Fruit fly (Drosophila melanogaster) whole organism, embryonic: ENCODE data around the gene Lgr3.

Source experiments
- Aef1 ChIP-seq: fragments of 200-800 bp; sonication (Bioruptor generic); IDR thresholded peaks from 3 replicates; pipeline ENCODE4 v1.3.6; 2022; ENCODE audit warnings: missing biosample characterization, missing genetic modification characterization
- Asciz ChIP-seq: fragments of 200-800 bp; sonication (Bioruptor generic); optimal IDR thresholded peaks from 2 replicates; lab custom pipeline; 2017; ENCODE audit warnings: missing biosample characterization, mild to moderate bottlenecking, missing genetic modification characterization, missing genetic modification reagents
- Blimp-1 ChIP-seq: fragments of 200-800 bp; sonication (Bioruptor generic); optimal IDR thresholded peaks from 3 replicates; lab custom pipeline; 2018; ENCODE audit warnings: missing biosample characterization, missing genetic modification characterization, mild to moderate bottlenecking, moderate library complexity, missing genetic modification reagents
- CG10979 ChIP-seq: fragments of 200-800 bp; sonication (Bioruptor generic); optimal IDR thresholded peaks from 2 replicates; lab custom pipeline; 2018; ENCODE audit warnings: missing biosample characterization, mild to moderate bottlenecking, missing genetic modification characterization, moderate library complexity
- CG11504 ChIP-seq: fragments of 200-800 bp; sonication (Bioruptor generic); optimal IDR thresholded peaks from 3 replicates; lab custom pipeline; 2019; ENCODE audit warnings: missing biosample characterization, mild to moderate bottlenecking, missing genetic modification characterization, moderate library complexity
- CG11695 ChIP-seq: fragments of 200-800 bp; sonication (Bioruptor generic); IDR thresholded peaks from 3 replicates; pipeline ENCODE4 v1.3.6; 2022; ENCODE audit warnings: missing biosample characterization, missing genetic modification characterization
- CG12391 ChIP-seq: fragments of 200-800 bp; sonication (Bioruptor generic); optimal IDR thresholded peaks from 3 replicates; lab custom pipeline; 2018; ENCODE audit warnings: missing biosample characterization, mild to moderate bottlenecking, missing genetic modification characterization, moderate library complexity
- CG12769 ChIP-seq: fragments of 200-800 bp; sonication (Bioruptor generic); optimal IDR thresholded peaks from 2 replicates; lab custom pipeline; 2019; ENCODE audit warnings: missing biosample characterization, mild to moderate bottlenecking, missing genetic modification characterization, moderate library complexity
- CG14014 ChIP-seq: fragments of 200-800 bp; sonication (Bioruptor generic); IDR thresholded peaks from 2 replicates; pipeline ENCODE4 v1.3.6; 2022; ENCODE audit warnings: missing biosample characterization, missing genetic modification characterization
- CG15601 ChIP-seq: fragments of 200-800 bp; sonication (Bioruptor generic); optimal IDR thresholded peaks from 3 replicates; lab custom pipeline; 2019; ENCODE audit warnings: missing biosample characterization, mild to moderate bottlenecking, missing genetic modification characterization, moderate library complexity
- CG1603 ChIP-seq: fragments of 200-800 bp; sonication (Bioruptor generic); optimal IDR thresholded peaks from 2 replicates; lab custom pipeline; 2019; ENCODE audit warnings: missing biosample characterization, mild to moderate bottlenecking, missing genetic modification characterization, moderate library complexity
- CG17359 ChIP-seq: fragments of 200-800 bp; sonication (Bioruptor generic); optimal IDR thresholded peaks from 3 replicates; lab custom pipeline; 2018; ENCODE audit warnings: missing biosample characterization, mild to moderate bottlenecking, missing genetic modification characterization, moderate library complexity
- CG17361 ChIP-seq: fragments of 200-800 bp; sonication (Bioruptor generic); IDR thresholded peaks from 3 replicates; pipeline ENCODE4 v1.3.6; 2022; ENCODE audit warnings: missing biosample characterization, missing genetic modification characterization
- CG18262 ChIP-seq: fragments of 200-800 bp; optimal IDR thresholded peaks from 3 replicates; lab custom pipeline; 2019; ENCODE audit warnings: missing biosample characterization, mild to moderate bottlenecking, missing genetic modification characterization, moderate library complexity
- CG1832 ChIP-seq: fragments of 200-800 bp; sonication (Bioruptor generic); optimal IDR thresholded peaks from 2 replicates; lab custom pipeline; 2017; ENCODE audit warnings: missing biosample characterization, mild to moderate bottlenecking, missing genetic modification characterization, inconsistent platforms
- CG32767 ChIP-seq: fragments of 200-800 bp; sonication (Bioruptor generic); IDR thresholded peaks from 2 replicates; pipeline ENCODE4 v1.3.6; 2022; ENCODE audit warnings: missing biosample characterization, missing genetic modification characterization
- CG4328 ChIP-seq: fragments of 200-800 bp; sonication (Bioruptor generic); optimal IDR thresholded peaks from 3 replicates; lab custom pipeline; 2017; ENCODE audit warnings: missing biosample characterization, missing genetic modification reagents, missing genetic modification characterization
- CG6175 ChIP-seq: fragments of 200-800 bp; sonication (Bioruptor generic); IDR thresholded peaks from 3 replicates; pipeline ENCODE4 v1.3.6; 2022; ENCODE audit warnings: missing biosample characterization, missing genetic modification characterization
- CG6683 ChIP-seq: fragments of 200-800 bp; sonication (Bioruptor generic); optimal IDR thresholded peaks from 2 replicates; lab custom pipeline; 2017; ENCODE audit warnings: missing biosample characterization, mild to moderate bottlenecking, missing genetic modification characterization, missing genetic modification reagents
- CG6854 ChIP-seq: fragments of 200-800 bp; sonication (Bioruptor generic); optimal IDR thresholded peaks from 3 replicates; lab custom pipeline; 2017; ENCODE audit warnings: missing biosample characterization, mild to moderate bottlenecking, missing genetic modification characterization
- CG7987 ChIP-seq: fragments of 200-800 bp; sonication (Bioruptor generic); optimal IDR thresholded peaks from 2 replicates; lab custom pipeline; 2018; ENCODE audit warnings: missing biosample characterization, mild to moderate bottlenecking, missing genetic modification characterization, moderate library complexity
- Drgx ChIP-seq: fragments of 200-800 bp; sonication (Bioruptor generic); IDR thresholded peaks from 2 replicates; pipeline ENCODE4 v1.3.6; 2022; ENCODE audit warnings: missing biosample characterization, missing genetic modification characterization
- Ets65A ChIP-seq: fragments of 200-800 bp; sonication (Bioruptor generic); peaks from one replicate; lab custom pipeline; 2016; ENCODE audit warnings: missing biosample characterization, missing genetic modification characterization
- Gsc ChIP-seq: fragments of 200-800 bp; sonication (Bioruptor generic); IDR thresholded peaks from 2 replicates; pipeline ENCODE4 v1.3.6; 2022; ENCODE audit warnings: missing biosample characterization, missing genetic modification characterization
- Pdp1 ChIP-seq, 2 experiments: fragments of 200-800 bp; sonication (Bioruptor generic); optimal IDR thresholded peaks; 3 replicates each; lab custom pipeline; 2016; ENCODE audit warnings: missing biosample characterization in 2 of 2, missing genetic modification characterization in 2 of 2, mild to moderate bottlenecking in 1 of 2, moderate library complexity in 1 of 2
- Side ChIP-seq: fragments of 200-800 bp; sonication (Bioruptor generic); optimal IDR thresholded peaks from 2 replicates; lab custom pipeline; 2016; ENCODE audit warnings: missing biosample characterization, missing genetic modification characterization
- Ssrp ChIP-seq: fragments of 200-800 bp; sonication (Bioruptor generic); optimal IDR thresholded peaks from 2 replicates; lab custom pipeline; 2018; ENCODE audit warnings: missing biosample characterization, mild to moderate bottlenecking, missing genetic modification characterization, moderate library complexity
- Vsx1 ChIP-seq: fragments of 200-800 bp; sonication (Bioruptor generic); optimal IDR thresholded peaks from 2 replicates; lab custom pipeline; 2017; ENCODE audit warnings: missing biosample characterization, mild to moderate bottlenecking, missing genetic modification characterization, missing genetic modification reagents
- aop ChIP-seq: fragments of 200-800 bp; sonication (Bioruptor generic); IDR thresholded peaks from 2 replicates; pipeline ENCODE4 v1.3.6; 2022; ENCODE audit warnings: missing biosample characterization, missing genetic modification characterization
- cg ChIP-seq: fragments of 200-800 bp; sonication (Bioruptor generic); optimal IDR thresholded peaks from 3 replicates; lab custom pipeline; 2019; ENCODE audit warnings: missing biosample characterization, mild to moderate bottlenecking, missing genetic modification characterization, moderate library complexity
- chinmo ChIP-seq: fragments of 200-800 bp; sonication (Bioruptor generic); IDR thresholded peaks from 4 replicates; pipeline ENCODE4 v1.3.6; 2022; ENCODE audit warnings: missing biosample characterization, missing genetic modification characterization; ENCODE audit not compliant: partially characterized antibody
- ci ChIP-seq: fragments of 200-800 bp; sonication (Bioruptor generic); IDR thresholded peaks from 3 replicates; pipeline ENCODE4 v1.3.6; 2022; ENCODE audit warnings: missing biosample characterization, missing genetic modification characterization
- crol ChIP-seq: fragments of 200-800 bp; sonication (Bioruptor generic); IDR thresholded peaks from 2 replicates; pipeline ENCODE4 v1.3.6; 2022; ENCODE audit warnings: missing biosample characterization, missing genetic modification characterization
- dati ChIP-seq: fragments of 200-800 bp; sonication (Bioruptor generic); IDR thresholded peaks from 2 replicates; pipeline ENCODE4 v1.3.6; 2022; ENCODE audit warnings: missing biosample characterization, missing genetic modification characterization
- dmrt99B ChIP-seq: fragments of 200-800 bp; sonication (Bioruptor generic); optimal IDR thresholded peaks from 2 replicates; lab custom pipeline; 2018; ENCODE audit warnings: missing biosample characterization, mild to moderate bottlenecking, missing genetic modification characterization, moderate library complexity
- gem ChIP-seq: fragments of 200-800 bp; sonication (Bioruptor generic); optimal IDR thresholded peaks from 2 replicates; lab custom pipeline; 2019; ENCODE audit warnings: missing biosample characterization, mild to moderate bottlenecking, missing genetic modification characterization, moderate library complexity
- kni ChIP-seq: fragments of 200-800 bp; sonication (Bioruptor generic); optimal IDR thresholded peaks from 3 replicates; lab custom pipeline; 2017; ENCODE audit warnings: mild to moderate bottlenecking, missing biosample characterization, missing genetic modification reagents, missing genetic modification characterization
- luna ChIP-seq: fragments of 200-800 bp; sonication (Bioruptor generic); optimal IDR thresholded peaks from 2 replicates; lab custom pipeline; 2016; ENCODE audit warnings: missing biosample characterization, missing genetic modification characterization
- sens ChIP-seq: fragments of 200-800 bp; sonication (Bioruptor generic); peaks from one replicate; lab custom pipeline; 2016; ENCODE audit warnings: missing biosample characterization, missing genetic modification characterization
- sqz ChIP-seq: fragments of 200-800 bp; sonication (Bioruptor generic); optimal IDR thresholded peaks from 3 replicates; lab custom pipeline; 2018; ENCODE audit warnings: missing biosample characterization, mild to moderate bottlenecking, missing genetic modification characterization
- z ChIP-seq: fragments of 200-800 bp; sonication (Bioruptor generic); IDR thresholded peaks from 3 replicates; pipeline ENCODE4 v1.3.6; 2022; ENCODE audit warnings: missing biosample characterization, missing genetic modification characterization

The Lgr3 gene

DNA sequence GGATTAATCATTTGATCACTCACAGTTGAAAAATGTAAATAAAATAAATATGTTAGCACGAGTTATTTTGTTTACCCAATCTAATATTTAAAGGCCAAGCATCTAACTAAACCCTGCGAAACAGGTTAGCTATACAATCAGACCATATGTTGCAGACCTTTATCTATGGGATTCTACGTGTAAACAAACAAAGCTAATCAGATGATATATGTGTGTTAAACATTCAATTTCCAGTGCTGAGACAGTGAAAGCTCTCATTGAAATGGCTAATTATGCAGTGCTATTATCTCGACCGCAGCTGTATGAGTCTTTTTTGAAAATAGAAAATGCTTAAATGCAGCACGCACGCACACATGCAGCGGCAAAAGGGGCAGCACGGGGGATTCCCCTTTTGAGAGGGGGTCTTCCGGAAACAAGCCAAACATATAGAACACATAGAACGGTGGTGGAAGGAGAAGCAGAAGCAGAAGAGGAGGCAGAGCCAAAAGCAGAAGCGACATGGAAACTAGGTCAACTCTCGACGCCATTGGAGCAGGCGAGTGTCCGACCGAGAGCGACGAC, 5.7 kb upstream of the Lgr3 start:
- TF ChIP-seq aop (GFP tag; lab: Robert Waterston, UW) (peak; percentile 75), Asciz (GFP tag; lab: Kevin White, UChicago) (peak; percentile 19), z (peak; percentile 86), CG6854 (GFP tag; lab: Kevin White, UChicago) (no peak), CG14014 (GFP tag; lab: Robert Waterston, UW) (peak; percentile 9; the same call in 1 of the 2 replicates), CG17361 (GFP tag; lab: Robert Waterston, UW) (0 out of 3 replicates have a peak, but pooled peaks have one; percentile 20), CG7987 (no peak), sens (GFP tag; lab: Kevin White, UChicago) (peak; percentile 71), dmrt99B (tag; lab: Kevin White, UChicago) (peak; percentile 7), dati (GFP tag; lab: Robert Waterston, UW) (no peak), ci (peak; percentile 50; the same call in 1 of the 3 replicates), crol (GFP tag; lab: Robert Waterston, UW) (peak; percentile 87), chinmo (GFP tag; lab: Robert Waterston, UW) (0 out of 4 replicates have a peak, but pooled peaks have one; percentile 45), Aef1 (GFP tag; lab: Robert Waterston, UW) (no peak), Gsc (GFP tag; lab: Robert Waterston, UW) (no peak), CG1832 (GFP tag; lab: Kevin White, UChicago) (no peak), sqz (no peak), kni (no peak), Blimp-1 (GFP tag; lab: Kevin White, UChicago) (peak; percentile 25), Pdp1 (GFP tag; optimal IDR thresholded peaks at IDR 0.05; lab: Kevin White, UChicago) (no peak), CG4328 (GFP tag; lab: Kevin White, UChicago) (no peak), CG11504 (peak; percentile 13), gem (peak; percentile 2), Ssrp (tag; lab: Kevin White, UChicago) (peak; percentile 10), CG6683 (GFP tag; lab: Kevin White, UChicago) (no peak), CG6175 (no peak), CG17359 (tag; lab: Kevin White, UChicago) (peak; percentile 16), CG1603 (tag; lab: Kevin White, UChicago) (peak; percentile 21), CG15601 (tag; lab: Kevin White, UChicago) (peak; percentile 4), Drgx (peak; percentile 16; the same call in 1 of the 2 replicates), CG10979 (tag; lab: Kevin White, UChicago) (peak; percentile 6), Vsx1 (peak; percentile 56), Ets65A (GFP tag; lab: Kevin White, UChicago) (peak; percentile 66), CG12769 (tag; lab: Kevin White, UChicago) (no peak), luna (no peak), cg (GFP tag; lab: Kevin White, UChicago) (peak; percentile 35), Side (GFP tag; lab: Kevin White, UChicago) (no peak), CG32767 (GFP tag; lab: Robert Waterston, UW) (no peak), CG12391 (peak; percentile 23), CG18262 (tag; lab: Kevin White, UChicago) (peak; percentile 9), CG11695 (0 out of 3 replicates have a peak, but pooled peaks have one; percentile 10)
- TF ChIP-seq, all 482 proteins: peak for 25
